Worm (Caenorhabditis elegans): ENCODE measurements around the gene R144.11.

DNA sequence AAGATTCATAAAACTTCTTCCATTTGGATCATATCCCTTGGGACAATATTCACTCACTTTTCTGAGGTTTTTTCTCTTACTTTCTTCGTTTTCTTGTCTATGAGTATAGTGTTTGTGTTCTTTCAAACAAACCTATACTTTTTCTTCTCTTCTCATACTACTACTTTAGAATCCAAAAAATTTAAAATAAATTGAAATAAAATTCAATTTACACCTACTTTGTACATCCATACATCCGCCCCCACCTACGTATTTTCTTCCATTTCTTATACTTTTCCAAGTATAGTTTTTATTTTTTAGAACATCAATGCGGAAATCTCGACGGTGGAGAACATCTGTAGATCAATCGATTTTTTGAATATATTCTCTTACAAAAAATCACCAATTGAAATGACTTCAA lies 43.4 kb downstream of the R144.11 start, which contains the start of gene nca-2:
- TF ChIP-seq flt-1 (GFP tag; IDR thresholded peaks at IDR 0.05) (no peak), scrt-1 (GFP tag; IDR thresholded peaks at IDR 0.05) (no peak), ama-1 (optimal IDR thresholded peaks at IDR 0.05) (no peak), hmbx-1 (tag; optimal IDR thresholded peaks at IDR 0.05) (no peak), aly-1 (tag; optimal IDR thresholded peaks at IDR 0.05) (no peak), hnd-1 (tag; optimal IDR thresholded peaks at IDR 0.05) (no peak), tra-4 (tag; optimal IDR thresholded peaks at IDR 0.05) (no peak), ceh-36 (tag; optimal IDR thresholded peaks at IDR 0.05) (no peak), sea-1 (GFP tag; conservative IDR thresholded peaks at IDR 0.05) (no peak), tbx-37 (GFP tag; conservative IDR thresholded peaks at IDR 0.05) (no peak)

Measured in whole organism, early embryonic.